Worm (Caenorhabditis elegans): ENCODE measurements around the gene dhs-18.

DNA sequence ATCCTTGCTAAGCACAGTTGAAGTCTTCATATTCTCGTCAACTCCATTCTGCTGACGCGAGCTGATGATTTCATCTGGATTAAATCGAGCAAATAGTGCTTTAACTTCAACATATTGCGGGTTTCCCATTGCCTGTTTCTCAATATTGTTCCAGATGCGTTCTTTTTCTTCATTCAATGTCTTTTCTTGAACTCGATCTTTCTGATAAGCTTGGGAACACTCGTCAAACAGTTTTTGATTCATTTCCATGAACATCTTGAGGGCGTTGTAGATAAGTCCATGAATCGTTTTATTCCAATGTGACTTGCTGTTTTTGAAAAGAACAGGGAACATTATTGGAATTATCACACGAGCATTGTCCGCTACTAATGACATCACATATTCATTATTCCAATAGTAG lies 18.9 kb downstream of the dhs-18 start:
- TF ChIP-seq hlh-11 (tag; optimal IDR thresholded peaks at IDR 0.05) (no peak), egl-43 (GFP tag; IDR thresholded peaks at IDR 0.05) (no peak), nhr-11 (tag; optimal IDR thresholded peaks at IDR 0.05) (no peak), lim-7 (GFP tag; IDR thresholded peaks at IDR 0.05) (no peak), ama-1 (optimal IDR thresholded peaks at IDR 0.05) (no peak), ceh-44 (GFP tag; IDR thresholded peaks at IDR 0.05) (no peak), nhr-77 (tag; optimal IDR thresholded peaks at IDR 0.05) (no peak), ztf-11 (tag; optimal IDR thresholded peaks at IDR 0.05) (no peak)
